Worm (Caenorhabditis elegans) whole organism, L4 larva: ENCODE measurements around the gene sru-45.

Experiments
- egl-27 ChIP-seq: sonication (generic microtip); optimal IDR thresholded peaks from 3 replicates; lab custom pipeline; 2017; ENCODE audit warnings: missing biosample characterization, missing genetic modification reagents, missing genetic modification characterization
- hmg-1.1 ChIP-seq: fragments of 200-800 bp; sonication (Bioruptor generic); IDR thresholded peaks from 2 replicates; pipeline ENCODE4 v1.3.6; 2022; ENCODE audit warnings: missing genetic modification reagents, missing genetic modification characterization, missing compliant biosample characterization
- jun-1 ChIP-seq: fragments of 150-350 bp; optimal IDR thresholded peaks from 2 replicates; lab custom pipeline; 2014; ENCODE audit warnings: missing biosample characterization, missing genetic modification reagents, missing genetic modification characterization
- nhr-25 ChIP-seq: sonication (generic microtip); optimal IDR thresholded peaks from 2 replicates; lab custom pipeline; 2017; ENCODE audit warnings: missing genetic modification characterization, mild to moderate bottlenecking, missing compliant biosample characterization, antibody characterized with exemption, moderate library complexity, borderline replicate concordance; ENCODE audit not compliant: insufficient read depth
- nhr-76 ChIP-seq: fragments of 150-350 bp; optimal IDR thresholded peaks from 2 replicates; lab custom pipeline; 2014; ENCODE audit warnings: missing biosample characterization, missing genetic modification characterization
- saeg-2 ChIP-seq: fragments of 200-800 bp; sonication (Bioruptor generic); IDR thresholded peaks from 2 replicates; pipeline ENCODE4 v1.3.6; 2022; ENCODE audit warnings: missing genetic modification reagents, missing genetic modification characterization, missing compliant biosample characterization
- sdz-12 ChIP-seq: fragments of 200-800 bp; sonication (Bioruptor generic); optimal IDR thresholded peaks from 2 replicates; lab custom pipeline; 2018; ENCODE audit warnings: mild to moderate bottlenecking, missing genetic modification characterization, missing compliant biosample characterization
- snpc-4 ChIP-seq: fragments of 150-350 bp; optimal IDR thresholded peaks from 2 replicates; lab custom pipeline; 2014; ENCODE audit warnings: missing biosample characterization, missing genetic modification characterization

ce11 chrV:16603102-16603501 lies 37.4 kb downstream of the sru-45 start, which contains the start of gene T03E6.8:
- TF ChIP-seq snpc-4 (tag; lab: Kevin White, UChicago) (no peak), jun-1 (no peak), hmg-1.1 (GFP tag; lab: Robert Waterston, UW) (no peak), sdz-12 (GFP tag; lab: Kevin White, UChicago) (no peak), nhr-25 (tag; lab: Kevin White, UChicago) (no peak), egl-27 (tag; lab: Kevin White, UChicago) (no peak), saeg-2 (no peak), nhr-76 (tag; lab: Kevin White, UChicago) (no peak)
